Fruit fly (Drosophila melanogaster) whole organism, embryonic: ENCODE results near the gene I-2.

Source experiments
- Aef1 ChIP-seq: fragments of 200-800 bp; sonication (Bioruptor generic); IDR thresholded peaks from 3 replicates; pipeline ENCODE4 v1.3.6; 2022; ENCODE audit warnings: missing biosample characterization, missing genetic modification characterization
- BtbVII ChIP-seq: fragments of 200-800 bp; sonication (Bioruptor generic); optimal IDR thresholded peaks from 3 replicates; lab custom pipeline; 2017; ENCODE audit warnings: missing biosample characterization, mild to moderate bottlenecking, missing genetic modification characterization
- CG12104 ChIP-seq: fragments of 200-800 bp; sonication (Bioruptor generic); optimal IDR thresholded peaks from 3 replicates; lab custom pipeline; 2016; ENCODE audit warnings: missing biosample characterization, missing genetic modification characterization
- CG13775 ChIP-seq: fragments of 200-800 bp; sonication (Bioruptor generic); optimal IDR thresholded peaks from 3 replicates; lab custom pipeline; 2017; ENCODE audit warnings: missing biosample characterization, mild to moderate bottlenecking, missing genetic modification characterization
- CG14667 ChIP-seq: fragments of 200-800 bp; sonication (Bioruptor generic); IDR thresholded peaks from 2 replicates; pipeline ENCODE4 v1.3.6; 2022; ENCODE audit warnings: missing biosample characterization, missing genetic modification characterization
- CG15269 ChIP-seq: fragments of 200-800 bp; sonication (Bioruptor generic); optimal IDR thresholded peaks from 2 replicates; lab custom pipeline; 2018; ENCODE audit warnings: missing biosample characterization, mild to moderate bottlenecking, missing genetic modification characterization, moderate library complexity
- CG15514 ChIP-seq: fragments of 200-800 bp; sonication (Bioruptor generic); optimal IDR thresholded peaks from 3 replicates; lab custom pipeline; 2017; ENCODE audit warnings: missing biosample characterization, missing genetic modification characterization, mild to moderate bottlenecking, moderate library complexity, missing genetic modification reagents
- CG1603 ChIP-seq: fragments of 200-800 bp; sonication (Bioruptor generic); optimal IDR thresholded peaks from 2 replicates; lab custom pipeline; 2019; ENCODE audit warnings: missing biosample characterization, mild to moderate bottlenecking, missing genetic modification characterization, moderate library complexity
- CG17802 ChIP-seq: fragments of 200-800 bp; sonication (Bioruptor generic); optimal IDR thresholded peaks from 2 replicates; lab custom pipeline; 2018; ENCODE audit warnings: missing biosample characterization, mild to moderate bottlenecking, missing genetic modification characterization, moderate library complexity
- CG1832 ChIP-seq: fragments of 200-800 bp; sonication (Bioruptor generic); optimal IDR thresholded peaks from 2 replicates; lab custom pipeline; 2017; ENCODE audit warnings: missing biosample characterization, mild to moderate bottlenecking, missing genetic modification characterization, inconsistent platforms
- CG18476 ChIP-seq: fragments of 200-800 bp; sonication (Bioruptor generic); optimal IDR thresholded peaks from 2 replicates; lab custom pipeline; 2016; ENCODE audit warnings: missing biosample characterization, mild to moderate bottlenecking, missing genetic modification characterization
- CG2202 ChIP-seq: fragments of 200-800 bp; sonication (Bioruptor generic); optimal IDR thresholded peaks from 2 replicates; lab custom pipeline; 2018; ENCODE audit warnings: missing biosample characterization, mild to moderate bottlenecking, missing genetic modification characterization
- CG4282 ChIP-seq: fragments of 200-800 bp; sonication (Bioruptor generic); optimal IDR thresholded peaks from 2 replicates; lab custom pipeline; 2016; ENCODE audit warnings: missing biosample characterization, missing genetic modification characterization
- CG7556 ChIP-seq: fragments of 200-800 bp; sonication (Bioruptor generic); optimal IDR thresholded peaks from 2 replicates; lab custom pipeline; 2017; ENCODE audit warnings: missing biosample characterization, mild to moderate bottlenecking, missing genetic modification characterization
- CG8478 ChIP-seq: fragments of >200 bp; optimal IDR thresholded peaks from 2 replicates; lab custom pipeline; 2018
- CG9817 ChIP-seq: fragments of 200-800 bp; sonication (Bioruptor generic); optimal IDR thresholded peaks from 2 replicates; lab custom pipeline; 2018; ENCODE audit warnings: missing biosample characterization, mild to moderate bottlenecking, missing genetic modification characterization, moderate library complexity
- CrebB ChIP-seq: fragments of 200-800 bp; sonication (Bioruptor generic); optimal IDR thresholded peaks from 3 replicates; lab custom pipeline; 2018; ENCODE audit warnings: missing biosample characterization, mild to moderate bottlenecking, missing genetic modification characterization
- Dek ChIP-seq: fragments of 200-800 bp; sonication (Bioruptor generic); optimal IDR thresholded peaks from 3 replicates; lab custom pipeline; 2019; ENCODE audit warnings: missing biosample characterization, mild to moderate bottlenecking, missing genetic modification characterization, moderate library complexity
- Dip2 ChIP-seq: fragments of 200-800 bp; sonication (Bioruptor generic); IDR thresholded peaks from 2 replicates; pipeline ENCODE4 v1.3.6; 2022; ENCODE audit warnings: missing biosample characterization, missing genetic modification characterization
- Doc2 ChIP-seq: fragments of 200-800 bp; sonication (Bioruptor generic); IDR thresholded peaks from 2 replicates; pipeline ENCODE4 v1.3.6; 2022; ENCODE audit warnings: missing biosample characterization, missing genetic modification characterization
- Drgx ChIP-seq: fragments of 200-800 bp; sonication (Bioruptor generic); IDR thresholded peaks from 2 replicates; pipeline ENCODE4 v1.3.6; 2022; ENCODE audit warnings: missing biosample characterization, missing genetic modification characterization
- Elba2 ChIP-seq: fragments of 200-800 bp; sonication (Bioruptor generic); optimal IDR thresholded peaks from 3 replicates; lab custom pipeline; 2016; ENCODE audit warnings: missing biosample characterization, missing genetic modification characterization
- Gsc ChIP-seq: fragments of 200-800 bp; sonication (Bioruptor generic); IDR thresholded peaks from 2 replicates; pipeline ENCODE4 v1.3.6; 2022; ENCODE audit warnings: missing biosample characterization, missing genetic modification characterization
- HLH54F ChIP-seq: fragments of 200-800 bp; sonication (Bioruptor generic); optimal IDR thresholded peaks from 3 replicates; lab custom pipeline; 2016; ENCODE audit warnings: missing biosample characterization, missing genetic modification characterization
- Hr39 ChIP-seq: fragments of >200 bp; optimal IDR thresholded peaks from 2 replicates; lab custom pipeline; 2017
- NC2β ChIP-seq: fragments of 200-800 bp; sonication (Bioruptor generic); optimal IDR thresholded peaks from 2 replicates; lab custom pipeline; 2016; ENCODE audit warnings: missing biosample characterization, missing genetic modification characterization
- Neu2 ChIP-seq: fragments of 200-800 bp; sonication (Bioruptor generic); optimal IDR thresholded peaks from 3 replicates; lab custom pipeline; 2016; ENCODE audit warnings: missing biosample characterization, missing genetic modification characterization, borderline replicate concordance
- NfI ChIP-seq: fragments of 200-800 bp; sonication (Bioruptor generic); optimal IDR thresholded peaks from 3 replicates; lab custom pipeline; 2018; ENCODE audit warnings: missing biosample characterization, mild to moderate bottlenecking, missing genetic modification characterization, moderate library complexity
- Poxn ChIP-seq: fragments of 200-800 bp; sonication (Bioruptor generic); IDR thresholded peaks from 2 replicates; pipeline ENCODE4 v1.3.6; 2022; ENCODE audit warnings: missing biosample characterization, missing genetic modification characterization
- Sry-β ChIP-seq: fragments of 200-800 bp; sonication (Bioruptor generic); optimal IDR thresholded peaks from 2 replicates; lab custom pipeline; 2018; ENCODE audit warnings: missing biosample characterization, mild to moderate bottlenecking, missing genetic modification characterization, moderate library complexity
- Sry-δ ChIP-seq: fragments of 200-800 bp; sonication (Bioruptor generic); optimal IDR thresholded peaks from 2 replicates; lab custom pipeline; 2016; ENCODE audit warnings: missing biosample characterization, missing genetic modification characterization
- br ChIP-seq: fragments of >200 bp; optimal IDR thresholded peaks from 2 replicates; lab custom pipeline; 2017
- btn ChIP-seq: fragments of 200-800 bp; sonication (Bioruptor generic); optimal IDR thresholded peaks from 2 replicates; lab custom pipeline; 2016; ENCODE audit warnings: missing biosample characterization, missing genetic modification characterization
- caup ChIP-seq: fragments of 200-800 bp; sonication (Bioruptor generic); optimal IDR thresholded peaks from 3 replicates; lab custom pipeline; 2017; ENCODE audit warnings: missing biosample characterization, mild to moderate bottlenecking, missing genetic modification characterization, moderate library complexity; ENCODE audit not compliant: severe bottlenecking
- chinmo ChIP-seq: fragments of 200-800 bp; sonication (Bioruptor generic); IDR thresholded peaks from 4 replicates; pipeline ENCODE4 v1.3.6; 2022; ENCODE audit warnings: missing biosample characterization, missing genetic modification characterization; ENCODE audit not compliant: partially characterized antibody
- dmrt99B ChIP-seq: fragments of 200-800 bp; sonication (Bioruptor generic); optimal IDR thresholded peaks from 2 replicates; lab custom pipeline; 2018; ENCODE audit warnings: missing biosample characterization, mild to moderate bottlenecking, missing genetic modification characterization, moderate library complexity
- fd3F ChIP-seq: fragments of 200-800 bp; sonication (Bioruptor generic); optimal IDR thresholded peaks from 2 replicates; lab custom pipeline; 2018; ENCODE audit warnings: missing biosample characterization, mild to moderate bottlenecking, missing genetic modification characterization, moderate library complexity
- gcm2 ChIP-seq: fragments of 200-800 bp; sonication (Bioruptor generic); optimal IDR thresholded peaks from 2 replicates; lab custom pipeline; 2016; ENCODE audit warnings: missing biosample characterization, missing genetic modification characterization
- maf-S ChIP-seq: fragments of 200-800 bp; sonication (Bioruptor generic); optimal IDR thresholded peaks from 2 replicates; lab custom pipeline; 2016; ENCODE audit warnings: missing biosample characterization, missing genetic modification characterization
- nerfin-1 ChIP-seq: fragments of 200-800 bp; sonication (Bioruptor generic); optimal IDR thresholded peaks from 3 replicates; lab custom pipeline; 2019; ENCODE audit warnings: missing biosample characterization, mild to moderate bottlenecking, missing genetic modification characterization, moderate library complexity
- nom ChIP-seq: fragments of 200-800 bp; sonication (Bioruptor generic); optimal IDR thresholded peaks from 2 replicates; lab custom pipeline; 2017; ENCODE audit warnings: missing biosample characterization, missing genetic modification characterization, mild to moderate bottlenecking, moderate library complexity, missing genetic modification reagents
- pfk ChIP-seq: fragments of 200-800 bp; sonication (Bioruptor generic); optimal IDR thresholded peaks from 2 replicates; lab custom pipeline; 2018; ENCODE audit warnings: missing biosample characterization, mild to moderate bottlenecking, missing genetic modification characterization, moderate library complexity
- repo ChIP-seq: fragments of 200-800 bp; sonication (Bioruptor generic); optimal IDR thresholded peaks from 2 replicates; lab custom pipeline; 2016; ENCODE audit warnings: missing biosample characterization, missing genetic modification characterization
- run ChIP-seq: fragments of 200-800 bp; sonication (Bioruptor generic); optimal IDR thresholded peaks from 3 replicates; lab custom pipeline; 2018; ENCODE audit warnings: missing biosample characterization, mild to moderate bottlenecking, missing genetic modification characterization
- scrt ChIP-seq: fragments of 200-800 bp; sonication (Bioruptor generic); optimal IDR thresholded peaks from 2 replicates; lab custom pipeline; 2018; ENCODE audit warnings: missing biosample characterization, mild to moderate bottlenecking, missing genetic modification characterization, moderate library complexity
- sens-2 ChIP-seq: fragments of 200-800 bp; sonication (Bioruptor generic); IDR thresholded peaks from 2 replicates; pipeline ENCODE4 v1.3.6; 2022; ENCODE audit warnings: missing biosample characterization, missing genetic modification characterization
- stc ChIP-seq: fragments of 200-800 bp; sonication (Bioruptor generic); IDR thresholded peaks from 2 replicates; pipeline ENCODE4 v1.3.6; 2022; ENCODE audit warnings: missing biosample characterization, missing genetic modification characterization
- ttk ChIP-seq: fragments of 200-800 bp; sonication (Bioruptor generic); IDR thresholded peaks from 2 replicates; pipeline ENCODE4 v2.1.2; 2022; ENCODE audit warnings: missing biosample characterization, missing genetic modification characterization
- vfl ChIP-seq: fragments of 200-800 bp; sonication (Bioruptor generic); optimal IDR thresholded peaks from 2 replicates; lab custom pipeline; 2016; ENCODE audit warnings: missing biosample characterization, missing genetic modification characterization
- vnd ChIP-seq: fragments of 200-800 bp; sonication (Bioruptor generic); IDR thresholded peaks from 3 replicates; pipeline ENCODE4 v1.3.6; 2022; ENCODE audit warnings: missing biosample characterization, missing genetic modification characterization; ENCODE audit not compliant: partially characterized antibody
- yki ChIP-seq: fragments of >200 bp; optimal IDR thresholded peaks from 3 replicates; lab custom pipeline; 2018

Gene I-2

DNA sequence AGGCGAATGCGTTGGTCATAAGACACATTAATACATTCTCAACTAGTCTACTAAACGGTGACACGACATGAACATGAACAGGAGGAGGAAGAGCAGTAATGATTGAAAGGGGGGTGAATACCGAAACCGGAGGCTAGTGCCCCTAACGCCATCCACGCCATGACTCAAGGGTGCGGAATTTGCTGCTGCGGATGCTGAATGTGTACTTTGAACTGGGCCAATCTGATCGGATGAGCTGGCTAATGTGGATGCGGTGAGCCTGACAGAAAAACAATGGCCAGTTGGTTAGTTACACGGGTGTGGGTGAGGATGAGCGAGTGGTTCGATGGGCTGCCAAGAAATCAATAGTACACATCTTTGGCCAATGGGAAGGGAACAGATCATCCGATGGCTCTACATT lies 27.1 kb upstream of the I-2 start:
- TF ChIP-seq CG12104 (no peak), nom (peak; percentile 76)
- TF ChIP-seq, all 482 proteins: peak for 1

DNA sequence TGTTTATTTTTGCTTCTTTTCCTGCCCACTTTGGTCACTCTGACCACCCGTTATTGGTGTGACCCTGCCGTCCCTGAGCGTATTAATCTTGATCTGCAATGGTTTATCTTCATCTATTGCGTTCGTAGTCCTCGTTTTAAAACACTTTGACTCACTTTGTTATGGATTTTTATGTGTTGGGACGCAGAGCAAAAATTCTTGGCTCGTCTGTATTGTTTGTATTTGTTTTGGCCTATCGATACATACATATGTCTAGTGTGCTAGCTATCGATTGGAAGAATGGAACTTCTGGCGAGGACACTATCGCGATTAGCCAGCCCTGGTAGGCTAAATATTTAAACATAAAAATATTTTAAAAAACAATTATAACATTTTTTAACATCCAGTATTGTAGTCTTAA lies 23.0 kb upstream of the I-2 start, which contains the start of gene CG10809:
TSS of gene CG10809 (minus strand) at position 266 of the 400 bp plus-strand sequence.
- TF ChIP-seq NC2β (GFP tag; lab: Kevin White, UChicago) = peak; percentile 37
- no peak for TF ChIP-seq sens-2 (GFP tag; lab: Robert Waterston, UW)
- TF ChIP-seq yki (lab: Kevin White, UChicago) = no peak
- peak; percentile 92 for TF ChIP-seq vnd (GFP tag; lab: Robert Waterston, UW)
- no peak for TF ChIP-seq vfl (GFP tag; lab: Kevin White, UChicago)
- no peak for TF ChIP-seq br
- TF ChIP-seq CG17802 = no peak
- TF ChIP-seq CG1832 (GFP tag; lab: Kevin White, UChicago) = no peak
- TF ChIP-seq gcm2 (GFP tag; lab: Kevin White, UChicago) = no peak
- peak; percentile 49 for TF ChIP-seq Elba2 (GFP tag; lab: Kevin White, UChicago)
- no peak for TF ChIP-seq NfI (GFP tag; lab: Kevin White, UChicago)
- TF ChIP-seq Aef1 (GFP tag; lab: Robert Waterston, UW) = peak; percentile 40; the same call in 2 of the 3 replicates
- no peak for TF ChIP-seq ttk
- no peak for TF ChIP-seq pfk (GFP tag; lab: Kevin White, UChicago)
- TF ChIP-seq CG8478 (lab: Kevin White, UChicago) = no peak
- TF ChIP-seq nerfin-1 (tag; lab: Kevin White, UChicago) = peak; percentile 63
- TF ChIP-seq dmrt99B (tag; lab: Kevin White, UChicago) = no peak
- TF ChIP-seq Sry-β (GFP tag; lab: Kevin White, UChicago) = peak; percentile 18
- no peak for TF ChIP-seq Dip2 (GFP tag; lab: Robert Waterston, UW)
- no peak for TF ChIP-seq Drgx (GFP tag; lab: Robert Waterston, UW)
- TF ChIP-seq CG15514 (GFP tag; lab: Kevin White, UChicago) = peak; percentile 87
- no peak for TF ChIP-seq CG15269
- no peak for TF ChIP-seq CG18476 (GFP tag; lab: Kevin White, UChicago)
- TF ChIP-seq scrt = no peak
- no peak for TF ChIP-seq Gsc (GFP tag; lab: Robert Waterston, UW)
- peak; percentile 68 for TF ChIP-seq CG1603 (tag; lab: Kevin White, UChicago)
- no peak for TF ChIP-seq HLH54F (GFP tag; lab: Kevin White, UChicago)
- TF ChIP-seq Dek (tag; lab: Kevin White, UChicago) = no peak
- TF ChIP-seq Hr39 = no peak
- TF ChIP-seq CG4282 = no peak
- peak; percentile 9 for TF ChIP-seq CG2202 (tag; lab: Kevin White, UChicago)
- no peak for TF ChIP-seq btn (GFP tag; lab: Kevin White, UChicago)
- no peak for TF ChIP-seq CG7556 (GFP tag; lab: Kevin White, UChicago)
- TF ChIP-seq stc (GFP tag; lab: Robert Waterston, UW) = no peak
- TF ChIP-seq CrebB (tag; lab: Kevin White, UChicago) = no peak
- no peak for TF ChIP-seq CG14667
- peak; percentile 19 for TF ChIP-seq CG13775
- no peak for TF ChIP-seq run
- no peak for TF ChIP-seq maf-S
- TF ChIP-seq repo (GFP tag; lab: Kevin White, UChicago) = no peak
- TF ChIP-seq Neu2 = no peak
- no peak for TF ChIP-seq Doc2 (GFP tag; lab: Robert Waterston, UW)
- no peak for TF ChIP-seq fd3F (GFP tag; lab: Kevin White, UChicago)
- TF ChIP-seq BtbVII (GFP tag; lab: Kevin White, UChicago) = no peak
- no peak for TF ChIP-seq CG9817
- peak; percentile 91 for TF ChIP-seq Sry-δ (GFP tag; lab: Kevin White, UChicago)
- no peak for TF ChIP-seq Poxn
- peak; percentile 83; the same call in 2 of the 4 replicates for TF ChIP-seq chinmo (GFP tag; lab: Robert Waterston, UW)
- peak; percentile 27 for TF ChIP-seq caup
